Worm (Caenorhabditis elegans) whole organism, young adult: ENCODE measurements around the gene Y41D4A.3.
A peak's percentile ranks its signal among the peaks of the same experiment; 100 is the strongest.

ENCODE experiments used
- B0019.2 ChIP-seq: fragments of 200-800 bp; sonication (Bioruptor generic); conservative IDR thresholded peaks from 2 replicates; pipeline ENCODE4 v1.3.6; 2022; ENCODE audit warnings: missing genetic modification reagents, missing genetic modification characterization, missing compliant biosample characterization
- C17E4.6 ChIP-seq: fragments of 200-800 bp; sonication (Bioruptor generic); IDR thresholded peaks from 2 replicates; pipeline ENCODE4 v1.3.6; 2022; ENCODE audit warnings: missing genetic modification reagents, missing genetic modification characterization, missing compliant biosample characterization
- D2030.7 ChIP-seq: fragments of 200-800 bp; sonication (Bioruptor generic); IDR thresholded peaks from 2 replicates; pipeline ENCODE4 v1.3.6; 2022; ENCODE audit warnings: missing genetic modification reagents, missing genetic modification characterization, missing compliant biosample characterization
- F10E7.11 ChIP-seq: sonication (generic microtip); optimal IDR thresholded peaks from 2 replicates; lab custom pipeline; 2017; ENCODE audit warnings: mild to moderate bottlenecking, missing genetic modification characterization, moderate library complexity, missing compliant biosample characterization
- F39B2.1 ChIP-seq: fragments of 200-800 bp; sonication (Bioruptor generic); IDR thresholded peaks from 2 replicates; pipeline ENCODE4 v1.3.6; 2022; ENCODE audit warnings: missing genetic modification reagents, missing genetic modification characterization, missing compliant biosample characterization
- F49E8.2 ChIP-seq: sonication (generic microtip); optimal IDR thresholded peaks from 3 replicates; lab custom pipeline; 2017; ENCODE audit warnings: missing genetic modification characterization, mild to moderate bottlenecking, missing compliant biosample characterization, antibody characterized with exemption, moderate library complexity; ENCODE audit not compliant: insufficient read depth
- F55B11.4 ChIP-seq: sonication (generic microtip); optimal IDR thresholded peaks from 2 replicates; lab custom pipeline; 2016; ENCODE audit warnings: missing compliant biosample characterization, missing genetic modification characterization, borderline replicate concordance; ENCODE audit not compliant: insufficient read depth
- K11D2.4 ChIP-seq: fragments of 200-800 bp; sonication (Bioruptor generic); IDR thresholded peaks from 2 replicates; pipeline ENCODE4 v1.3.6; 2022; ENCODE audit warnings: missing genetic modification reagents, missing genetic modification characterization, missing compliant biosample characterization
- K12H6.12 ChIP-seq: fragments of 200-800 bp; sonication (Bioruptor generic); optimal IDR thresholded peaks from 2 replicates; lab custom pipeline; 2018; ENCODE audit warnings: mild to moderate bottlenecking, missing genetic modification characterization, missing compliant biosample characterization
- T07F8.4 ChIP-seq: sonication (generic microtip); optimal IDR thresholded peaks from 2 replicates; lab custom pipeline; 2016; ENCODE audit warnings: mild to moderate bottlenecking, missing genetic modification characterization, moderate library complexity, missing compliant biosample characterization
- Y67H2A.10 ChIP-seq: fragments of 200-800 bp; sonication (Bioruptor generic); conservative IDR thresholded peaks from 2 replicates; pipeline ENCODE4 v1.3.6; 2022; ENCODE audit warnings: missing genetic modification reagents, missing genetic modification characterization, missing compliant biosample characterization
- Y95B8A.8 ChIP-seq: fragments of 200-800 bp; sonication (Bioruptor generic); IDR thresholded peaks from 2 replicates; pipeline ENCODE4 v1.3.6; 2022; ENCODE audit warnings: missing genetic modification reagents, missing genetic modification characterization, missing compliant biosample characterization
- ZK185.1 ChIP-seq: sonication (generic microtip); optimal IDR thresholded peaks from 2 replicates; lab custom pipeline; 2016; ENCODE audit warnings: mild to moderate bottlenecking, missing genetic modification characterization, missing compliant biosample characterization; ENCODE audit not compliant: poor library complexity, severe bottlenecking
- aptf-2 ChIP-seq: fragments of 200-800 bp; sonication (Bioruptor generic); conservative IDR thresholded peaks from 2 replicates; pipeline ENCODE4 v1.3.6; 2022; ENCODE audit warnings: missing genetic modification reagents, missing genetic modification characterization, missing compliant biosample characterization
- aptf-3 ChIP-seq: fragments of 200-800 bp; sonication (Bioruptor generic); IDR thresholded peaks from 2 replicates; pipeline ENCODE4 v1.3.6; 2022; ENCODE audit warnings: missing genetic modification characterization, missing compliant biosample characterization
- attf-5 ChIP-seq: fragments of 200-800 bp; sonication (Bioruptor generic); optimal IDR thresholded peaks from 2 replicates; lab custom pipeline; 2018; ENCODE audit warnings: mild to moderate bottlenecking, missing genetic modification characterization, missing compliant biosample characterization
- bed-1 ChIP-seq: fragments of 200-800 bp; sonication (Bioruptor generic); IDR thresholded peaks from 2 replicates; pipeline ENCODE4 v1.3.6; 2022; ENCODE audit warnings: missing genetic modification reagents, missing genetic modification characterization, missing compliant biosample characterization
- bed-2 ChIP-seq: fragments of 200-800 bp; sonication (Bioruptor generic); IDR thresholded peaks from 2 replicates; pipeline ENCODE4 v1.3.6; 2022; ENCODE audit warnings: missing genetic modification reagents, missing genetic modification characterization, missing compliant biosample characterization
- ceh-100 ChIP-seq: fragments of 200-800 bp; sonication (Bioruptor generic); IDR thresholded peaks from 2 replicates; pipeline ENCODE4 v1.3.6; 2022; ENCODE audit warnings: missing genetic modification reagents, missing genetic modification characterization, missing compliant biosample characterization
- ceh-27 ChIP-seq: fragments of 200-800 bp; sonication (Bioruptor generic); optimal IDR thresholded peaks from 2 replicates; lab custom pipeline; 2018; ENCODE audit warnings: mild to moderate bottlenecking, missing genetic modification characterization, moderate library complexity, missing compliant biosample characterization
- dox-1 ChIP-seq: fragments of 200-800 bp; sonication (Bioruptor generic); IDR thresholded peaks from 2 replicates; pipeline ENCODE4 v1.3.6; 2022; ENCODE audit warnings: missing genetic modification reagents, missing genetic modification characterization, missing compliant biosample characterization
- efl-1 ChIP-seq: fragments of 150-350 bp; optimal IDR thresholded peaks from 2 replicates; lab custom pipeline; 2014; ENCODE audit warnings: missing biosample characterization, missing genetic modification reagents, missing genetic modification characterization
- egl-44 ChIP-seq: fragments of 200-800 bp; sonication (Bioruptor generic); IDR thresholded peaks from 2 replicates; pipeline ENCODE4 v1.3.6; 2022; ENCODE audit warnings: missing genetic modification reagents, missing genetic modification characterization, missing compliant biosample characterization
- egrh-3 ChIP-seq: fragments of 200-800 bp; sonication (Bioruptor generic); IDR thresholded peaks from 2 replicates; pipeline ENCODE4 v1.3.6; 2022; ENCODE audit warnings: missing genetic modification reagents, missing genetic modification characterization, missing compliant biosample characterization
- ekl-4 ChIP-seq: fragments of 200-800 bp; sonication (Bioruptor generic); IDR thresholded peaks from 2 replicates; pipeline ENCODE4 v1.3.6; 2022; ENCODE audit warnings: missing genetic modification reagents, missing genetic modification characterization, missing compliant biosample characterization
- hmg-1.2 ChIP-seq: fragments of 200-800 bp; sonication (Bioruptor generic); IDR thresholded peaks from 2 replicates; pipeline ENCODE4 v1.3.6; 2022; ENCODE audit warnings: missing genetic modification reagents, missing genetic modification characterization, missing compliant biosample characterization
- hsf-1 ChIP-seq: fragments of 200-800 bp; sonication (Bioruptor generic); IDR thresholded peaks from 2 replicates; pipeline ENCODE4 v1.3.6; 2022; ENCODE audit warnings: missing genetic modification reagents, missing genetic modification characterization, missing compliant biosample characterization
- lag-1 ChIP-seq: fragments of 200-800 bp; sonication (Bioruptor generic); IDR thresholded peaks from 2 replicates; pipeline ENCODE4 v1.3.6; 2022; ENCODE audit warnings: missing genetic modification reagents, missing genetic modification characterization, missing compliant biosample characterization
- lin-26 ChIP-seq: fragments of 200-800 bp; sonication (Bioruptor generic); IDR thresholded peaks from 2 replicates; pipeline ENCODE4 v1.3.6; 2022; ENCODE audit warnings: missing genetic modification reagents, missing genetic modification characterization, missing compliant biosample characterization
- lin-35 ChIP-seq, 3 experiments: fragments of 150-350 bp in 2 of 3; sonication (generic microtip) in 1 of 3; optimal IDR thresholded peaks; 2 replicates each; lab custom pipeline; 2014 to 2018; ENCODE audit warnings: missing biosample characterization in 3 of 3, missing genetic modification characterization in 3 of 3, missing genetic modification reagents in 3 of 3
- lin-40 ChIP-seq: sonication (generic microtip); optimal IDR thresholded peaks from 2 replicates; lab custom pipeline; 2016; ENCODE audit warnings: missing genetic modification characterization, mild to moderate bottlenecking, missing compliant biosample characterization, missing genotype, missing genetic modification reagents
- lir-1 ChIP-seq: fragments of 200-800 bp; sonication (Bioruptor generic); conservative IDR thresholded peaks from 2 replicates; pipeline ENCODE4 v1.3.6; 2022; ENCODE audit warnings: missing genetic modification reagents, missing genetic modification characterization, missing compliant biosample characterization
- lsy-27 ChIP-seq: sonication (generic microtip); optimal IDR thresholded peaks from 2 replicates; lab custom pipeline; 2017; ENCODE audit warnings: missing genetic modification characterization, mild to moderate bottlenecking, missing compliant biosample characterization, antibody characterized with exemption, missing genotype, borderline replicate concordance; ENCODE audit not compliant: insufficient read depth
- madf-3 ChIP-seq: fragments of 200-800 bp; sonication (Bioruptor generic); IDR thresholded peaks from 2 replicates; pipeline ENCODE4 v1.3.6; 2022; ENCODE audit warnings: missing genetic modification reagents, missing genetic modification characterization, missing compliant biosample characterization
- mcd-1 ChIP-seq: fragments of 200-800 bp; sonication (Bioruptor generic); IDR thresholded peaks from 2 replicates; pipeline ENCODE4 v1.3.6; 2022; ENCODE audit warnings: missing genetic modification reagents, missing genetic modification characterization, missing compliant biosample characterization
- mes-4 ChIP-seq: sonication (generic microtip); optimal IDR thresholded peaks from 2 replicates; lab custom pipeline; 2016; ENCODE audit warnings: missing genotype, missing genetic modification characterization, missing compliant biosample characterization
- nhr-120 ChIP-seq: fragments of 200-800 bp; sonication (Bioruptor generic); IDR thresholded peaks from 2 replicates; pipeline ENCODE4 v1.3.6; 2022; ENCODE audit warnings: missing genetic modification characterization, missing compliant biosample characterization
- nhr-179 ChIP-seq: sonication (generic microtip); optimal IDR thresholded peaks from 2 replicates; lab custom pipeline; 2016; ENCODE audit warnings: mild to moderate bottlenecking, missing genetic modification characterization, missing compliant biosample characterization
- nhr-80 ChIP-seq: sonication (generic microtip); optimal IDR thresholded peaks from 2 replicates; lab custom pipeline; 2016; ENCODE audit warnings: missing genetic modification characterization, missing compliant biosample characterization
- nhr-90 ChIP-seq: sonication (generic microtip); optimal IDR thresholded peaks from 2 replicates; lab custom pipeline; 2016; ENCODE audit warnings: missing genotype, mild to moderate bottlenecking, missing genetic modification characterization, missing compliant biosample characterization
- pbrm-1 ChIP-seq: fragments of 200-800 bp; sonication (Bioruptor generic); IDR thresholded peaks from 2 replicates; pipeline ENCODE4 v1.3.6; 2022; ENCODE audit warnings: missing genetic modification reagents, missing genetic modification characterization, missing compliant biosample characterization
- rcor-1 ChIP-seq: fragments of 200-800 bp; sonication (Bioruptor generic); IDR thresholded peaks from 2 replicates; pipeline ENCODE4 v1.3.6; 2022; ENCODE audit warnings: missing genetic modification reagents, missing genetic modification characterization, missing compliant biosample characterization
- somi-1 ChIP-seq: fragments of 200-800 bp; sonication (Bioruptor generic); optimal IDR thresholded peaks from 2 replicates; lab custom pipeline; 2018; ENCODE audit warnings: mild to moderate bottlenecking, missing genetic modification characterization, missing compliant biosample characterization
- tlf-1 ChIP-seq: fragments of 200-800 bp; sonication (Bioruptor generic); optimal IDR thresholded peaks from 2 replicates; lab custom pipeline; 2018; ENCODE audit warnings: mild to moderate bottlenecking, missing genetic modification characterization, missing compliant biosample characterization
- zfh-2 ChIP-seq: fragments of 200-800 bp; sonication (Bioruptor generic); conservative IDR thresholded peaks from 2 replicates; pipeline ENCODE4 v1.3.6; 2022; ENCODE audit warnings: missing genetic modification reagents, missing genetic modification characterization, missing compliant biosample characterization
- zim-3 ChIP-seq: sonication (generic microtip); optimal IDR thresholded peaks from 2 replicates; lab custom pipeline; 2017; ENCODE audit warnings: mild to moderate bottlenecking, missing genetic modification characterization, moderate library complexity, missing compliant biosample characterization
- ztf-25 ChIP-seq: fragments of 200-800 bp; sonication (Bioruptor generic); IDR thresholded peaks from 2 replicates; pipeline ENCODE4 v1.3.6; 2022; ENCODE audit warnings: missing genetic modification reagents, missing genetic modification characterization, missing compliant biosample characterization

Y41D4A.3 gene

DNA sequence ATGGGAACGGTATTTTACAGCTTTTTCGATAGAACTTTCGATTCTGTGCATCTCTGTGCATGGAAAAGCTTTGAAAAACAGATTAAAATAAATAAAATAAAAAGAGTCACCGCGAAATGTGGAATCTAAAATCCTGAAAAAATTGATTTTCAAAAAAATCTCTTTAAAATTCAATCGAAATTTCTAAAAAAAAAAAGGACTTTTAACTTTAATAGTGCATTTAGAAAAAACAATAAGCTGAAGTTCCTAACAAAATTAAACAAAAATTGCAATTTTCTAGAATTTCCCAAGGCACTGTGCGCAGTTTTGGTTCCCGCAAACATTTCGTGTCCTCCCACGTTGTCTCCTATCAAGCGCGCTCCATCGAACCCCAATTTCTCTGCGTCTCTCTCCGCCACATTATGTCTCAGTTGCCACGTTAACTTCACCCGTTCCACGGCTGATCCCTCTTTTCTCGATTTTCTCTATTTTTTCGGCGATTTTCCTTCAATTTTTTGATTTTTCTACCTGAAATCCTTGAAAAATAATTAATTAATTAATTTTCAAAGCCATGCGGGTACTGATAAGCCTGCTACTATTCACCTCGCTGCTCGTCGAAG is 8.0 kb upstream of the Y41D4A.3 start, which contains the start of the genes Y41D4A.6 and Y41D4A.4 (continued):
- TF ChIP-seq bed-2 (GFP tag; lab: Robert Waterston, UW) (peak; percentile 43; the same call in 1 of the 2 replicates), F55B11.4 (tag; lab: Kevin White, UChicago) (no peak), lag-1 (GFP tag; lab: Robert Waterston, UW) (no peak), rcor-1 (GFP tag; lab: Robert Waterston, UW) (peak; percentile 76), F39B2.1 (GFP tag; lab: Robert Waterston, UW) (no peak), nhr-120 (GFP tag; lab: Robert Waterston, UW) (no peak), ztf-25 (GFP tag; lab: Robert Waterston, UW) (peak; percentile 38; the same call in 1 of the 2 replicates), zfh-2 (GFP tag; lab: Robert Waterston, UW) (no peak; the same call in 1 of the 2 replicates), ceh-100 (GFP tag; lab: Robert Waterston, UW) (peak; percentile 99), lin-26 (GFP tag; lab: Robert Waterston, UW) (no peak), lin-40 (tag; lab: Kevin White, UChicago) (peak; percentile 61), ekl-4 (GFP tag; lab: Robert Waterston, UW) (0 out of 2 replicates have a peak, but pooled peaks have one; percentile 48), F10E7.11 (tag; lab: Kevin White, UChicago) (no peak), somi-1 (peak; percentile 31), pbrm-1 (GFP tag; lab: Robert Waterston, UW) (peak; percentile 77), egl-44 (GFP tag; lab: Robert Waterston, UW) (no peak), lsy-27 (tag; lab: Kevin White, UChicago) (no peak), T07F8.4 (tag; lab: Kevin White, UChicago) (peak; percentile 57), ceh-27 (GFP tag; lab: Kevin White, UChicago) (peak; percentile 81), tlf-1 (GFP tag; lab: Kevin White, UChicago) (peak; percentile 37), K11D2.4 (GFP tag; lab: Robert Waterston, UW) (0 out of 2 replicates have a peak, but pooled peaks have one; percentile 26), C17E4.6 (GFP tag; lab: Robert Waterston, UW) (0 out of 2 replicates have a peak, but pooled peaks have one; percentile 52), bed-1 (GFP tag; lab: Robert Waterston, UW) (no peak), aptf-3 (no peak), madf-3 (peak; percentile 72; the same call in 1 of the 2 replicates), dox-1 (GFP tag; lab: Robert Waterston, UW) (peak; percentile 94), lir-1 (GFP tag; lab: Robert Waterston, UW) (peak; percentile 56; the same call in 1 of the 2 replicates), hmg-1.2 (GFP tag; lab: Robert Waterston, UW) (peak; percentile 99), K12H6.12 (tag; lab: Kevin White, UChicago) (peak; percentile 89), nhr-179 (tag; lab: Kevin White, UChicago) (no peak), mes-4 (tag; lab: Kevin White, UChicago) (no peak), efl-1 (GFP tag; lab: Kevin White, UChicago) (peak; percentile 5), ZK185.1 (tag; lab: Kevin White, UChicago) (peak; percentile 56), aptf-2 (GFP tag; lab: Robert Waterston, UW) (peak; percentile 76), mcd-1 (GFP tag; lab: Robert Waterston, UW) (peak; percentile 96), attf-5 (GFP tag; lab: Kevin White, UChicago) (peak; percentile 91), Y95B8A.8 (GFP tag; lab: Robert Waterston, UW) (0 out of 2 replicates have a peak, but pooled peaks have one; percentile 61), D2030.7 (GFP tag; lab: Robert Waterston, UW) (peak; percentile 89), nhr-80 (tag; lab: Kevin White, UChicago) (peak; percentile 65), hsf-1 (GFP tag; lab: Robert Waterston, UW) (peak; percentile 52; the same call in 1 of the 2 replicates), B0019.2 (GFP tag; lab: Robert Waterston, UW) (peak; percentile 77), nhr-90 (tag; lab: Kevin White, UChicago) (peak; percentile 3), zim-3 (peak; percentile 32), lin-35 (GFP tag; optimal IDR thresholded peaks at IDR 0.05; lab: Kevin White, UChicago) (peak in 1 of 3 experiments; percentile 15), F49E8.2 (peak; percentile 87), Y67H2A.10 (GFP tag; lab: Robert Waterston, UW) (no peak), egrh-3 (GFP tag; lab: Robert Waterston, UW) (peak; percentile 76)
